Worm (Caenorhabditis elegans) whole organism, young adult: ENCODE results near the gene rrp-8.

Source experiments
- F22D6.2 ChIP-seq: sonication (generic microtip); optimal IDR thresholded peaks from 2 replicates; lab custom pipeline; 2016; ENCODE audit warnings: mild to moderate bottlenecking, missing genetic modification characterization, missing compliant biosample characterization
- F57A8.1 ChIP-seq: fragments of 200-800 bp; sonication (Bioruptor generic); optimal IDR thresholded peaks from 2 replicates; lab custom pipeline; 2018; ENCODE audit warnings: mild to moderate bottlenecking, missing genetic modification characterization, moderate library complexity, missing compliant biosample characterization
- K11D2.4 ChIP-seq: fragments of 200-800 bp; sonication (Bioruptor generic); IDR thresholded peaks from 2 replicates; pipeline ENCODE4 v1.3.6; 2022; ENCODE audit warnings: missing genetic modification reagents, missing genetic modification characterization, missing compliant biosample characterization
- T26A5.8 ChIP-seq: sonication (generic microtip); optimal IDR thresholded peaks from 2 replicates; lab custom pipeline; 2016; ENCODE audit warnings: missing genetic modification characterization, missing compliant biosample characterization
- aptf-2 ChIP-seq: fragments of 200-800 bp; sonication (Bioruptor generic); conservative IDR thresholded peaks from 2 replicates; pipeline ENCODE4 v1.3.6; 2022; ENCODE audit warnings: missing genetic modification reagents, missing genetic modification characterization, missing compliant biosample characterization
- attf-5 ChIP-seq: fragments of 200-800 bp; sonication (Bioruptor generic); optimal IDR thresholded peaks from 2 replicates; lab custom pipeline; 2018; ENCODE audit warnings: mild to moderate bottlenecking, missing genetic modification characterization, missing compliant biosample characterization
- fkh-3 ChIP-seq: sonication (generic microtip); optimal IDR thresholded peaks from 2 replicates; lab custom pipeline; 2016; ENCODE audit warnings: mild to moderate bottlenecking, missing genetic modification characterization, missing compliant biosample characterization
- lir-1 ChIP-seq: fragments of 200-800 bp; sonication (Bioruptor generic); conservative IDR thresholded peaks from 2 replicates; pipeline ENCODE4 v1.3.6; 2022; ENCODE audit warnings: missing genetic modification reagents, missing genetic modification characterization, missing compliant biosample characterization
- pha-4 ChIP-seq: fragments of 150-350 bp; sonication (generic microtip); optimal IDR thresholded peaks from 2 replicates; lab custom pipeline; 2014; ENCODE audit warnings: missing biosample characterization, missing genetic modification reagents, missing genetic modification characterization
- sea-2 ChIP-seq: fragments of 200-800 bp; sonication (Bioruptor generic); IDR thresholded peaks from 2 replicates; pipeline ENCODE4 v1.3.6; 2022; ENCODE audit warnings: missing genetic modification characterization, missing compliant biosample characterization
- sptf-2 ChIP-seq: fragments of 200-800 bp; sonication (Bioruptor generic); optimal IDR thresholded peaks from 2 replicates; lab custom pipeline; 2018; ENCODE audit warnings: mild to moderate bottlenecking, missing genetic modification characterization, missing compliant biosample characterization
- tbx-9 ChIP-seq: sonication (generic microtip); optimal IDR thresholded peaks from 2 replicates; lab custom pipeline; 2016; ENCODE audit warnings: borderline replicate concordance, missing genetic modification characterization, inconsistent platforms, missing compliant biosample characterization
- unc-130 ChIP-seq: sonication (generic microtip); optimal IDR thresholded peaks from 2 replicates; lab custom pipeline; 2016; ENCODE audit warnings: missing genetic modification reagents, missing genetic modification characterization, missing compliant biosample characterization
- ztf-3 ChIP-seq: fragments of 200-800 bp; sonication (Bioruptor generic); optimal IDR thresholded peaks from 2 replicates; lab custom pipeline; 2018; ENCODE audit warnings: mild to moderate bottlenecking, missing genetic modification characterization, missing compliant biosample characterization

DNA sequence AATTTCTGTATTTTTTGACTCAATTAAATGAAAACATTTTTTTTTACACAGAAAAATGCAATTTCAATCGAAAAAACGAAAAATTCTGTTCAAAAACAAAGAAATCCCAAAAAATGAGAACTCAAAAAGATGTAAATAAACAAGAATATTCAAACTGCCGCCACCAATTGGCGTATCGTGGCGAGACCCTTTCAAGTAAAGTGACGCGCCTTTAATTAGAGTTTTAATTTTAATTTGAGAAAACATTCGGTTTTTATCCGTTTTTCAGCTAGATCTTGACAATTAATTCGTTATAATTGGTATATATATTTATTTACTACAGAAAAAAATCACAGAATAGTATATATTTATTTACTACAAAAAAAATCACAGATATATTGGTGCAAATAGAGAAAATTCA lies 16.7 kb upstream of the rrp-8 start:
- TF ChIP-seq sptf-2 (no peak), F22D6.2 (tag; lab: Kevin White, UChicago) (no peak), pha-4 (no peak), attf-5 (no peak), fkh-3 (tag; lab: Kevin White, UChicago) (no peak), sea-2 (GFP tag; lab: Robert Waterston, UW) (no peak), ztf-3 (no peak), lir-1 (GFP tag; lab: Robert Waterston, UW) (no peak), unc-130 (GFP tag; lab: Kevin White, UChicago) (peak; percentile 52), F57A8.1 (GFP tag; lab: Kevin White, UChicago) (no peak), aptf-2 (GFP tag; lab: Robert Waterston, UW) (no peak), K11D2.4 (GFP tag; lab: Robert Waterston, UW) (no peak), T26A5.8 (tag; lab: Kevin White, UChicago) (no peak), tbx-9 (tag; lab: Kevin White, UChicago) (no peak)
